Fruit fly (Drosophila melanogaster) whole organism, prepupa: ENCODE data around the gene CG46397.
A peak's percentile ranks its signal among the peaks of the same experiment; 100 is the strongest.

Source experiments
- CG16779 ChIP-seq: fragments of 200-800 bp; sonication (Bioruptor generic); optimal IDR thresholded peaks from 3 replicates; lab custom pipeline; 2017; ENCODE audit warnings: missing biosample characterization, mild to moderate bottlenecking, missing genetic modification characterization
- CG3919 ChIP-seq: fragments of 200-800 bp; sonication (Bioruptor generic); optimal IDR thresholded peaks from 3 replicates; lab custom pipeline; 2016; ENCODE audit warnings: missing biosample characterization, missing genetic modification characterization
- CG4318 ChIP-seq: fragments of 200-800 bp; sonication (Bioruptor generic); optimal IDR thresholded peaks from 3 replicates; lab custom pipeline; 2017; ENCODE audit warnings: missing biosample characterization, mild to moderate bottlenecking, missing genetic modification characterization
- CG6792 ChIP-seq: fragments of 200-800 bp; sonication (Bioruptor generic); optimal IDR thresholded peaks from 3 replicates; lab custom pipeline; 2016; ENCODE audit warnings: missing biosample characterization, missing genetic modification characterization
- CG7368 ChIP-seq: fragments of 200-800 bp; sonication (Bioruptor generic); optimal IDR thresholded peaks from 3 replicates; lab custom pipeline; 2016; ENCODE audit warnings: missing biosample characterization, missing genetic modification characterization
- Hr38 ChIP-seq: sonication (Bioruptor generic); optimal IDR thresholded peaks from 2 replicates; lab custom pipeline; 2016; ENCODE audit warnings: missing biosample characterization, missing genetic modification characterization
- Hr39 ChIP-seq: fragments of 200-800 bp; sonication (Bioruptor generic); optimal IDR thresholded peaks from 2 replicates; lab custom pipeline; 2016; ENCODE audit warnings: missing biosample characterization, missing genetic modification characterization
- Lpt ChIP-seq: fragments of 200-800 bp; sonication (Bioruptor generic); optimal IDR thresholded peaks from 3 replicates; lab custom pipeline; 2016; ENCODE audit warnings: missing biosample characterization, missing genetic modification characterization
- acj6 ChIP-seq: fragments of 200-800 bp; sonication (Bioruptor generic); optimal IDR thresholded peaks from 3 replicates; lab custom pipeline; 2016; ENCODE audit warnings: missing biosample characterization, missing genetic modification characterization
- esn ChIP-seq: fragments of 200-800 bp; sonication (Bioruptor generic); optimal IDR thresholded peaks from 2 replicates; lab custom pipeline; 2016; ENCODE audit warnings: missing biosample characterization, mild to moderate bottlenecking, missing genetic modification characterization, moderate library complexity
- pdm3 ChIP-seq: fragments of 200-800 bp; sonication (Bioruptor generic); optimal IDR thresholded peaks from 3 replicates; lab custom pipeline; 2016; ENCODE audit warnings: missing biosample characterization, missing genetic modification characterization

dm6 chr2L:8923405-8923804, 23.7 kb upstream of the CG46397 start:
- TF ChIP-seq Hr38 (GFP tag; lab: Kevin White, UChicago) (no peak), esn (GFP tag; lab: Kevin White, UChicago) (no peak), Lpt (GFP tag; lab: Kevin White, UChicago) (peak; percentile 22), CG6792 (GFP tag; lab: Kevin White, UChicago) (no peak), Hr39 (GFP tag; lab: Kevin White, UChicago) (peak; percentile 6), CG3919 (GFP tag; lab: Kevin White, UChicago) (no peak), CG16779 (tag; lab: Kevin White, UChicago) (no peak), pdm3 (GFP tag; lab: Kevin White, UChicago) (peak; percentile 33), acj6 (peak; percentile 12), CG4318 (peak; percentile 10), CG7368 (GFP tag; lab: Kevin White, UChicago) (no peak)
